Fruit fly (Drosophila melanogaster) whole organism: ENCODE results near the gene Torsin.

ENCODE experiments used
- psq ChIP-seq: fragments of >200 bp; optimal IDR thresholded peaks from 2 replicates; lab custom pipeline; 2017
- usp ChIP-seq: fragments of >200 bp; optimal IDR thresholded peaks from 2 replicates; lab custom pipeline; 2017; ENCODE audit warnings: missing biosample characterization, missing genetic modification characterization, mixed read lengths

- TF ChIP-seq usp (GFP tag; lab: Kevin White, UChicago) (no peak), psq (lab: Kevin White, UChicago) (no peak)
Observed at dm6 chrX:4654397-4654796, 4.6 kb upstream of the Torsin start, which contains the start of gene CG15473.
